Worm (Caenorhabditis elegans) whole organism, young adult: ENCODE data around the gene prx-5.

Experiments
- B0035.1 ChIP-seq: sonication (generic microtip); optimal IDR thresholded peaks from 2 replicates; lab custom pipeline; 2016; ENCODE audit warnings: missing genetic modification characterization, mild to moderate bottlenecking, missing compliant biosample characterization, missing genotype, missing genetic modification reagents
- B0261.1 ChIP-seq: sonication (generic microtip); optimal IDR thresholded peaks from 2 replicates; lab custom pipeline; 2016; ENCODE audit warnings: mild to moderate bottlenecking, missing genetic modification characterization, moderate library complexity, missing compliant biosample characterization
- B0336.3 ChIP-seq: fragments of 200-800 bp; sonication (Bioruptor generic); IDR thresholded peaks from 2 replicates; pipeline ENCODE4 v1.3.6; 2022; ENCODE audit warnings: missing genetic modification characterization, missing compliant biosample characterization
- C06A6.2 ChIP-seq: fragments of 200-800 bp; sonication (Bioruptor generic); conservative IDR thresholded peaks from 2 replicates; pipeline ENCODE4 v1.3.6; 2022; ENCODE audit warnings: missing genetic modification characterization, missing compliant biosample characterization
- F10E7.11 ChIP-seq: sonication (generic microtip); optimal IDR thresholded peaks from 2 replicates; lab custom pipeline; 2017; ENCODE audit warnings: mild to moderate bottlenecking, missing genetic modification characterization, moderate library complexity, missing compliant biosample characterization
- F49E8.2 ChIP-seq: sonication (generic microtip); optimal IDR thresholded peaks from 3 replicates; lab custom pipeline; 2017; ENCODE audit warnings: missing genetic modification characterization, mild to moderate bottlenecking, missing compliant biosample characterization, antibody characterized with exemption, moderate library complexity; ENCODE audit not compliant: insufficient read depth
- Y95B8A.8 ChIP-seq: fragments of 200-800 bp; sonication (Bioruptor generic); IDR thresholded peaks from 2 replicates; pipeline ENCODE4 v1.3.6; 2022; ENCODE audit warnings: missing genetic modification reagents, missing genetic modification characterization, missing compliant biosample characterization
- ama-1 ChIP-seq, 3 experiments: fragments of 150-350 bp in 1 of 3; sonication (generic microtip) in 2 of 3; optimal IDR thresholded peaks; 2 replicates each; lab custom pipeline; 2014 to 2018; ENCODE audit warnings: missing biosample characterization in 2 of 3, missing genetic modification characterization in 2 of 3, missing genetic modification reagents in 2 of 3
- bed-1 ChIP-seq: fragments of 200-800 bp; sonication (Bioruptor generic); IDR thresholded peaks from 2 replicates; pipeline ENCODE4 v1.3.6; 2022; ENCODE audit warnings: missing genetic modification reagents, missing genetic modification characterization, missing compliant biosample characterization
- bed-2 ChIP-seq: fragments of 200-800 bp; sonication (Bioruptor generic); IDR thresholded peaks from 2 replicates; pipeline ENCODE4 v1.3.6; 2022; ENCODE audit warnings: missing genetic modification reagents, missing genetic modification characterization, missing compliant biosample characterization
- cebp-1 ChIP-seq, 2 experiments: fragments of 200-800 bp in 1 of 2; sonication (Bioruptor generic) in 1 of 2; sonication (generic microtip) in 1 of 2; IDR thresholded peaks in 1 of 2; optimal IDR thresholded peaks in 1 of 2; 2 replicates each; pipeline versions ENCODE4 v1.3.6 to Lab custom; 2017 to 2022; ENCODE audit warnings: missing compliant biosample characterization in 2 of 2, missing genetic modification characterization in 2 of 2, mild to moderate bottlenecking in 1 of 2, missing genetic modification reagents in 1 of 2, moderate library complexity in 1 of 2
- ceh-40 ChIP-seq: fragments of 200-800 bp; sonication (Bioruptor generic); IDR thresholded peaks from 2 replicates; pipeline ENCODE4 v1.3.6; 2022; ENCODE audit warnings: missing genetic modification characterization, missing compliant biosample characterization
- ceh-58 ChIP-seq: fragments of 200-800 bp; sonication (Bioruptor generic); IDR thresholded peaks from 2 replicates; pipeline ENCODE4 v1.3.6; 2022; ENCODE audit warnings: missing genetic modification characterization, missing compliant biosample characterization
- chd-7 ChIP-seq: sonication (generic microtip); optimal IDR thresholded peaks from 2 replicates; lab custom pipeline; 2016; ENCODE audit warnings: mild to moderate bottlenecking, missing genetic modification characterization, moderate library complexity, missing compliant biosample characterization
- efl-1 ChIP-seq: fragments of 150-350 bp; optimal IDR thresholded peaks from 2 replicates; lab custom pipeline; 2014; ENCODE audit warnings: missing biosample characterization, missing genetic modification reagents, missing genetic modification characterization
- egl-44 ChIP-seq: fragments of 200-800 bp; sonication (Bioruptor generic); IDR thresholded peaks from 2 replicates; pipeline ENCODE4 v1.3.6; 2022; ENCODE audit warnings: missing genetic modification reagents, missing genetic modification characterization, missing compliant biosample characterization
- egrh-3 ChIP-seq: fragments of 200-800 bp; sonication (Bioruptor generic); IDR thresholded peaks from 2 replicates; pipeline ENCODE4 v1.3.6; 2022; ENCODE audit warnings: missing genetic modification reagents, missing genetic modification characterization, missing compliant biosample characterization
- hmg-20 ChIP-seq: fragments of 200-800 bp; sonication (Bioruptor generic); IDR thresholded peaks from 2 replicates; pipeline ENCODE4 v1.3.6; 2022; ENCODE audit warnings: missing genetic modification reagents, missing genetic modification characterization, missing compliant biosample characterization
- hrde-1 ChIP-seq: sonication (generic microtip); optimal IDR thresholded peaks from 2 replicates; lab custom pipeline; 2016; ENCODE audit warnings: missing genetic modification characterization, mild to moderate bottlenecking, missing compliant biosample characterization, moderate library complexity, missing genotype, missing genetic modification reagents, borderline replicate concordance
- let-607 ChIP-seq, 2 experiments: fragments of 200-800 bp in 1 of 2; sonication (Bioruptor generic) in 1 of 2; sonication (generic microtip) in 1 of 2; optimal IDR thresholded peaks; 2 replicates each; lab custom pipeline; 2016 to 2018; ENCODE audit warnings: mild to moderate bottlenecking in 2 of 2, missing compliant biosample characterization in 2 of 2, missing genetic modification characterization in 2 of 2, moderate library complexity in 2 of 2, missing genotype in 1 of 2
- lin-26 ChIP-seq: fragments of 200-800 bp; sonication (Bioruptor generic); IDR thresholded peaks from 2 replicates; pipeline ENCODE4 v1.3.6; 2022; ENCODE audit warnings: missing genetic modification reagents, missing genetic modification characterization, missing compliant biosample characterization
- lin-40 ChIP-seq: sonication (generic microtip); optimal IDR thresholded peaks from 2 replicates; lab custom pipeline; 2016; ENCODE audit warnings: missing genetic modification characterization, mild to moderate bottlenecking, missing compliant biosample characterization, missing genotype, missing genetic modification reagents
- lin-54 ChIP-seq: fragments of 200-800 bp; sonication (Bioruptor generic); optimal IDR thresholded peaks from 2 replicates; lab custom pipeline; 2018; ENCODE audit warnings: mild to moderate bottlenecking, missing genetic modification characterization, missing compliant biosample characterization
- madf-6 ChIP-seq: fragments of 200-800 bp; sonication (Bioruptor generic); IDR thresholded peaks from 2 replicates; pipeline ENCODE4 v1.3.6; 2022; ENCODE audit warnings: missing genetic modification reagents, missing genetic modification characterization, missing compliant biosample characterization
- mxl-1 ChIP-seq: sonication (generic microtip); optimal IDR thresholded peaks from 2 replicates; lab custom pipeline; 2016; ENCODE audit warnings: missing genetic modification characterization, missing compliant biosample characterization
- nfyb-1 ChIP-seq: fragments of 200-800 bp; sonication (Bioruptor generic); IDR thresholded peaks from 2 replicates; pipeline ENCODE4 v1.3.6; 2022; ENCODE audit warnings: missing genetic modification reagents, missing genetic modification characterization, missing compliant biosample characterization
- nhr-179 ChIP-seq: sonication (generic microtip); optimal IDR thresholded peaks from 2 replicates; lab custom pipeline; 2016; ENCODE audit warnings: mild to moderate bottlenecking, missing genetic modification characterization, missing compliant biosample characterization
- nhr-80 ChIP-seq: sonication (generic microtip); optimal IDR thresholded peaks from 2 replicates; lab custom pipeline; 2016; ENCODE audit warnings: missing genetic modification characterization, missing compliant biosample characterization
- rcor-1 ChIP-seq: fragments of 200-800 bp; sonication (Bioruptor generic); IDR thresholded peaks from 2 replicates; pipeline ENCODE4 v1.3.6; 2022; ENCODE audit warnings: missing genetic modification reagents, missing genetic modification characterization, missing compliant biosample characterization
- sdz-38 ChIP-seq: sonication (generic microtip); optimal IDR thresholded peaks from 2 replicates; lab custom pipeline; 2016; ENCODE audit warnings: missing genotype, missing genetic modification characterization, missing compliant biosample characterization
- snpc-3.4 ChIP-seq: sonication (generic microtip); optimal IDR thresholded peaks from 2 replicates; lab custom pipeline; 2017; ENCODE audit warnings: missing genetic modification characterization, mild to moderate bottlenecking, missing compliant biosample characterization, antibody characterized with exemption, moderate library complexity, missing genotype, missing genetic modification reagents
- somi-1 ChIP-seq: fragments of 200-800 bp; sonication (Bioruptor generic); optimal IDR thresholded peaks from 2 replicates; lab custom pipeline; 2018; ENCODE audit warnings: mild to moderate bottlenecking, missing genetic modification characterization, missing compliant biosample characterization
- tbp1 ChIP-seq: fragments of 200-800 bp; sonication (Bioruptor generic); optimal IDR thresholded peaks from 2 replicates; lab custom pipeline; 2018; ENCODE audit warnings: mild to moderate bottlenecking, missing genetic modification characterization, missing compliant biosample characterization
- tbx-9 ChIP-seq: sonication (generic microtip); optimal IDR thresholded peaks from 2 replicates; lab custom pipeline; 2016; ENCODE audit warnings: borderline replicate concordance, missing genetic modification characterization, inconsistent platforms, missing compliant biosample characterization
- tlf-1 ChIP-seq: fragments of 200-800 bp; sonication (Bioruptor generic); optimal IDR thresholded peaks from 2 replicates; lab custom pipeline; 2018; ENCODE audit warnings: mild to moderate bottlenecking, missing genetic modification characterization, missing compliant biosample characterization
- unc-130 ChIP-seq: sonication (generic microtip); optimal IDR thresholded peaks from 2 replicates; lab custom pipeline; 2016; ENCODE audit warnings: missing genetic modification reagents, missing genetic modification characterization, missing compliant biosample characterization
- xnd-1 ChIP-seq: sonication (generic microtip); optimal IDR thresholded peaks from 2 replicates; lab custom pipeline; 2016; ENCODE audit warnings: missing genotype, missing genetic modification reagents, missing genetic modification characterization, missing compliant biosample characterization
- zim-3 ChIP-seq: sonication (generic microtip); optimal IDR thresholded peaks from 2 replicates; lab custom pipeline; 2017; ENCODE audit warnings: mild to moderate bottlenecking, missing genetic modification characterization, moderate library complexity, missing compliant biosample characterization
- ztf-22 ChIP-seq: fragments of 200-800 bp; sonication (Bioruptor generic); optimal IDR thresholded peaks from 2 replicates; lab custom pipeline; 2018; ENCODE audit warnings: mild to moderate bottlenecking, missing genetic modification characterization, moderate library complexity, missing compliant biosample characterization
- ztf-26 ChIP-seq: sonication (generic microtip); optimal IDR thresholded peaks from 2 replicates; lab custom pipeline; 2017; ENCODE audit warnings: missing genetic modification characterization, missing compliant biosample characterization
- ztf-28 ChIP-seq: fragments of 200-800 bp; sonication (Bioruptor generic); IDR thresholded peaks from 2 replicates; pipeline ENCODE4 v1.3.6; 2022; ENCODE audit warnings: missing genetic modification reagents, missing genetic modification characterization, missing compliant biosample characterization

The prx-5 gene

ce11 chrII:8740326-8740949 lies 35.8 kb downstream of the prx-5 start (continued):
- TF ChIP-seq cebp-1 (GFP tag; IDR thresholded peaks at IDR 0.05; lab: Robert Waterston, UW) (no peak), cebp-1 (tag; optimal IDR thresholded peaks at IDR 0.05; lab: Kevin White, UChicago) (peak; percentile 36), efl-1 (GFP tag; lab: Kevin White, UChicago) (no peak), tbp1 (GFP tag; lab: Kevin White, UChicago) (peak; percentile 14), ztf-26 (tag; lab: Kevin White, UChicago) (peak; percentile 73), F49E8.2 (no peak), nfyb-1 (GFP tag; lab: Robert Waterston, UW) (peak; percentile 21; the same call in 1 of the 2 replicates), tbx-9 (tag; lab: Kevin White, UChicago) (no peak), sdz-38 (no peak), lin-26 (no peak), mxl-1 (no peak), tlf-1 (GFP tag; lab: Kevin White, UChicago) (peak; percentile 28), egl-44 (peak; percentile 60; the same call in 1 of the 2 replicates), ztf-22 (GFP tag; lab: Kevin White, UChicago) (peak; percentile 50)

- TF ChIP-seq egrh-3 (GFP tag; lab: Robert Waterston, UW) (no peak), tbx-9 (tag; lab: Kevin White, UChicago) (no peak), nhr-179 (tag; lab: Kevin White, UChicago) (no peak), Y95B8A.8 (GFP tag; lab: Robert Waterston, UW) (no peak), B0261.1 (no peak), let-607 (tag; optimal IDR thresholded peaks at IDR 0.05; lab: Kevin White, UChicago) (no peak), nhr-80 (peak; percentile 33), ztf-28 (GFP tag; lab: Robert Waterston, UW) (no peak), ceh-40 (GFP tag; lab: Robert Waterston, UW) (no peak), lin-54 (GFP tag; lab: Kevin White, UChicago) (no peak), snpc-3.4 (no peak), rcor-1 (GFP tag; lab: Robert Waterston, UW) (no peak), ztf-22 (GFP tag; lab: Kevin White, UChicago) (peak; percentile 19), unc-130 (GFP tag; lab: Kevin White, UChicago) (no peak), F10E7.11 (no peak), zim-3 (tag; lab: Kevin White, UChicago) (no peak), madf-6 (no peak), lin-40 (tag; lab: Kevin White, UChicago) (no peak), bed-2 (GFP tag; lab: Robert Waterston, UW) (no peak), somi-1 (peak; percentile 34), C06A6.2 (GFP tag; lab: Robert Waterston, UW) (peak; percentile 47; the same call in 1 of the 2 replicates), B0035.1 (tag; lab: Kevin White, UChicago) (no peak), bed-1 (GFP tag; lab: Robert Waterston, UW) (no peak), ama-1 (optimal IDR thresholded peaks at IDR 0.05; lab: Kevin White, UChicago) (no peak), ama-1 (GFP tag; optimal IDR thresholded peaks at IDR 0.05; lab: Kevin White, UChicago) (no peak), B0336.3 (GFP tag; lab: Robert Waterston, UW) (no peak), cebp-1 (GFP tag; IDR thresholded peaks at IDR 0.05; lab: Robert Waterston, UW) (no peak), cebp-1 (tag; optimal IDR thresholded peaks at IDR 0.05; lab: Kevin White, UChicago) (peak; percentile 35), hrde-1 (no peak), xnd-1 (tag; lab: Kevin White, UChicago) (no peak), chd-7 (tag; lab: Kevin White, UChicago) (no peak), hmg-20 (no peak), ceh-58 (GFP tag; lab: Robert Waterston, UW) (no peak)
These were observed 36.7 kb downstream of the prx-5 start for ce11 chrII:8741277-8741676.
